Worm (Caenorhabditis elegans): ENCODE data around the gene F56D6.21.

F56D6.21 gene

ce11 chrIV:3875260-3875659 lies 29.5 kb upstream of the F56D6.21 start:
- peak; percentile 89 for TF ChIP-seq zfh-2 (GFP tag; conservative IDR thresholded peaks at IDR 0.05)
- peak; percentile 84 for TF ChIP-seq cebp-1 (GFP tag; IDR thresholded peaks at IDR 0.05)
- TF ChIP-seq cebp-1 (tag; optimal IDR thresholded peaks at IDR 0.05) = peak; percentile 92
- no peak for TF ChIP-seq hsf-1 (GFP tag; IDR thresholded peaks at IDR 0.05)
- peak in 1 of 3 experiments; percentile 37 for TF ChIP-seq lin-35 (GFP tag; optimal IDR thresholded peaks at IDR 0.05)
- peak; percentile 24; the same call in 1 of the 2 replicates for TF ChIP-seq egrh-3 (GFP tag; IDR thresholded peaks at IDR 0.05)
- peak; percentile 49 for TF ChIP-seq dox-1 (GFP tag; IDR thresholded peaks at IDR 0.05)
- TF ChIP-seq attf-5 (GFP tag; optimal IDR thresholded peaks at IDR 0.05) = peak; percentile 5
- TF ChIP-seq hmg-1.2 (GFP tag; IDR thresholded peaks at IDR 0.05) = peak; percentile 39; the same call in 1 of the 2 replicates
- peak; percentile 39 for TF ChIP-seq nhr-80 (tag; optimal IDR thresholded peaks at IDR 0.05)
- TF ChIP-seq him-1 (tag; optimal IDR thresholded peaks at IDR 0.05) = no peak
- peak; percentile 34; the same call in 1 of the 2 replicates for TF ChIP-seq nfyb-1 (GFP tag; IDR thresholded peaks at IDR 0.05)
- no peak for TF ChIP-seq F22D6.2 (tag; optimal IDR thresholded peaks at IDR 0.05)
- TF ChIP-seq mel-28 (tag; optimal IDR thresholded peaks at IDR 0.05; ENCODE audit: borderline replicate concordance) = no peak
- no peak for TF ChIP-seq rec-8 (tag; optimal IDR thresholded peaks at IDR 0.05)
- TF ChIP-seq Y53G8AR.9 (GFP tag; conservative IDR thresholded peaks at IDR 0.05) = 0 out of 2 replicates have a peak, but pooled peaks have one; percentile 19

- TF ChIP-seq tbp1 (GFP tag; optimal IDR thresholded peaks at IDR 0.05) = no peak
- TF ChIP-seq cebp-2 (GFP tag; IDR thresholded peaks at IDR 0.05) = no peak
- TF ChIP-seq K11D2.4 (GFP tag; IDR thresholded peaks at IDR 0.05) = no peak
- TF ChIP-seq sdz-38 (tag; optimal IDR thresholded peaks at IDR 0.05) = no peak
- TF ChIP-seq dpff-1 (tag; optimal IDR thresholded peaks at IDR 0.05) = no peak
- no peak for TF ChIP-seq nhr-27 (tag; optimal IDR thresholded peaks at IDR 0.05)
- TF ChIP-seq nhr-179 (tag; optimal IDR thresholded peaks at IDR 0.05) = no peak
- TF ChIP-seq let-526 (GFP tag; IDR thresholded peaks at IDR 0.05) = no peak
- no peak for TF ChIP-seq unc-62 (GFP tag; optimal IDR thresholded peaks at IDR 0.05)
- no peak for TF ChIP-seq nfya-2 (GFP tag; IDR thresholded peaks at IDR 0.05)
- no peak for TF ChIP-seq T07F8.4 (tag; optimal IDR thresholded peaks at IDR 0.05)
- no peak for TF ChIP-seq hlh-12 (tag; optimal IDR thresholded peaks at IDR 0.05)
- TF ChIP-seq B0261.1 (tag; optimal IDR thresholded peaks at IDR 0.05) = no peak
- no peak for TF ChIP-seq F57C9.4 (tag; optimal IDR thresholded peaks at IDR 0.05)
- TF ChIP-seq egl-18 (GFP tag; IDR thresholded peaks at IDR 0.05) = no peak
- TF ChIP-seq Y53G8AR.9 (GFP tag; conservative IDR thresholded peaks at IDR 0.05) = no peak
- TF ChIP-seq ceh-100 (GFP tag; IDR thresholded peaks at IDR 0.05) = no peak
- TF ChIP-seq egrh-3 (GFP tag; IDR thresholded peaks at IDR 0.05) = no peak
- TF ChIP-seq rpc-1 (optimal IDR thresholded peaks at IDR 0.05) = no peak
- TF ChIP-seq rpc-1 (tag; optimal IDR thresholded peaks at IDR 0.05) = no peak
- no peak for TF ChIP-seq egl-44 (GFP tag; IDR thresholded peaks at IDR 0.05)
Measured at ce11 chrIV:3876955-3877354, 27.8 kb upstream of the F56D6.21 start.

ce11 chrIV:3878283-3878938 lies 26.3 kb upstream of the F56D6.21 start, which contains the start of gene F37C4.6:
Gene F37C4.6 (minus strand): TSS chrIV:3878333.
- TF ChIP-seq fkh-3 (tag; optimal IDR thresholded peaks at IDR 0.05) = no peak
- TF ChIP-seq nhr-80 (tag; optimal IDR thresholded peaks at IDR 0.05) = peak; percentile 76
